Worm (Caenorhabditis elegans) whole organism, late embryonic: ENCODE results near the gene D1005.10.

Experiments
- ahr-1 ChIP-seq: sonication (generic microtip); optimal IDR thresholded peaks from 2 replicates; lab custom pipeline; 2016; ENCODE audit warnings: missing genetic modification characterization, missing compliant biosample characterization
- ceh-9 ChIP-seq: sonication (generic microtip); optimal IDR thresholded peaks from 2 replicates; lab custom pipeline; 2016; ENCODE audit warnings: mild to moderate bottlenecking, missing genetic modification characterization, inconsistent platforms, missing compliant biosample characterization
- elt-2 ChIP-seq: sonication (generic microtip); optimal IDR thresholded peaks from 2 replicates; lab custom pipeline; 2016; ENCODE audit warnings: missing genetic modification reagents, missing genetic modification characterization, missing compliant biosample characterization
- elt-4 ChIP-seq: sonication (generic microtip); optimal IDR thresholded peaks from 2 replicates; lab custom pipeline; 2016; ENCODE audit warnings: missing genetic modification characterization, missing compliant biosample characterization
- ets-4 ChIP-seq: sonication (generic microtip); optimal IDR thresholded peaks from 2 replicates; lab custom pipeline; 2016; ENCODE audit warnings: missing genetic modification characterization, missing compliant biosample characterization
- nhr-232 ChIP-seq: sonication (generic microtip); optimal IDR thresholded peaks from 2 replicates; lab custom pipeline; 2016; ENCODE audit warnings: missing genetic modification characterization, missing compliant biosample characterization
- pqm-1 ChIP-seq: sonication (generic microtip); optimal IDR thresholded peaks from 2 replicates; lab custom pipeline; 2016; ENCODE audit warnings: missing genetic modification characterization, missing compliant biosample characterization
- unc-86 ChIP-seq: sonication (generic microtip); optimal IDR thresholded peaks from 2 replicates; lab custom pipeline; 2016; ENCODE audit warnings: missing genetic modification characterization, missing compliant biosample characterization

DNA sequence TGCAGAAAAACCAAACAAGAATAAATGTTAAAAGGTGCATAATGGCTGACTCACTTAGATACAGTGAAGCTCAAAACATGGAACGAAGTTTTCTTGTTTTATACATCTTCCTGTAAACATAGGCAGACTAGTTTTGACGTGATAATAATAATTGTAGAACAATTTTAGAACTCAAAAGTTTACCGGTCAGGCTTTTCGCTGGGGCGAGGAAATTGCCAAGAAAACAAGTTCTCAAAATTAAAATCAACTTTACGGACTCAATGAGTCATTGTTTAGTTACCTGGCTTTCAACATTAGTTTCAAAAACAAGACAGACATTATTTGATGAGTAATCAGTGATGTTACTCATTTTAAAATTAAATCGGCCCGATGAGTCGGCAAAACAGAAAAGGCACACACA is 13.1 kb downstream of the D1005.10 start, which contains the start of gene D1005.5:
- TF ChIP-seq ahr-1 (no peak), pqm-1 (tag; lab: Kevin White, UChicago) (no peak), ets-4 (tag; lab: Kevin White, UChicago) (no peak), unc-86 (tag; lab: Kevin White, UChicago) (no peak), ceh-9 (tag; lab: Kevin White, UChicago) (no peak), elt-2 (tag; lab: Kevin White, UChicago) (no peak), nhr-232 (tag; lab: Kevin White, UChicago) (no peak), elt-4 (tag; lab: Kevin White, UChicago) (no peak)
